Worm (Caenorhabditis elegans) whole organism, late embryonic: ENCODE measurements around the gene cpg-7.
A peak's percentile ranks its signal among the peaks of the same experiment; 100 is the strongest.

ENCODE experiments used
- C08G9.2 ChIP-seq: sonication (generic microtip); optimal IDR thresholded peaks from 2 replicates; lab custom pipeline; 2016; ENCODE audit warnings: mild to moderate bottlenecking, missing genetic modification characterization, moderate library complexity, missing compliant biosample characterization
- F13H6.1 ChIP-seq: sonication (generic microtip); optimal IDR thresholded peaks from 2 replicates; lab custom pipeline; 2016; ENCODE audit warnings: missing genetic modification characterization, missing compliant biosample characterization
- K02D7.2 ChIP-seq: sonication (generic microtip); optimal IDR thresholded peaks from 2 replicates; lab custom pipeline; 2017; ENCODE audit warnings: mild to moderate bottlenecking, missing genetic modification characterization, missing compliant biosample characterization
- T23F11.4 ChIP-seq: fragments of 200-800 bp; sonication (Bioruptor generic); optimal IDR thresholded peaks from 2 replicates; lab custom pipeline; 2018; ENCODE audit warnings: mild to moderate bottlenecking, missing genetic modification characterization, missing compliant biosample characterization
- ahr-1 ChIP-seq: sonication (generic microtip); optimal IDR thresholded peaks from 2 replicates; lab custom pipeline; 2016; ENCODE audit warnings: missing genetic modification characterization, missing compliant biosample characterization
- ama-1 ChIP-seq: fragments of 150-350 bp; optimal IDR thresholded peaks from 2 replicates; lab custom pipeline; 2014
- ceh-30 ChIP-seq: fragments of 150-350 bp; optimal IDR thresholded peaks from 2 replicates; lab custom pipeline; 2014; ENCODE audit warnings: missing biosample characterization, missing genetic modification characterization
- ceh-31 ChIP-seq: sonication (generic microtip); optimal IDR thresholded peaks from 2 replicates; lab custom pipeline; 2016; ENCODE audit warnings: missing genetic modification characterization, missing compliant biosample characterization
- ceh-34 ChIP-seq: sonication (generic microtip); optimal IDR thresholded peaks from 2 replicates; lab custom pipeline; 2016; ENCODE audit warnings: mild to moderate bottlenecking, missing genetic modification characterization, missing compliant biosample characterization
- ceh-45 ChIP-seq: fragments of 200-800 bp; sonication (Bioruptor generic); IDR thresholded peaks from 2 replicates; pipeline ENCODE4 v1.3.6; 2022; ENCODE audit warnings: missing genetic modification reagents, missing genetic modification characterization, missing compliant biosample characterization
- ceh-48 ChIP-seq: sonication (generic microtip); optimal IDR thresholded peaks from 2 replicates; lab custom pipeline; 2016; ENCODE audit warnings: missing genetic modification characterization, inconsistent platforms, missing compliant biosample characterization
- che-1 ChIP-seq: sonication (generic microtip); optimal IDR thresholded peaks from 2 replicates; lab custom pipeline; 2016; ENCODE audit warnings: mild to moderate bottlenecking, missing genetic modification characterization, missing compliant biosample characterization
- dmd-4 ChIP-seq: sonication (generic microtip); optimal IDR thresholded peaks from 2 replicates; lab custom pipeline; 2016; ENCODE audit warnings: borderline replicate concordance, missing genetic modification characterization, missing compliant biosample characterization
- dve-1 ChIP-seq: sonication (generic microtip); optimal IDR thresholded peaks from 2 replicates; lab custom pipeline; 2017; ENCODE audit warnings: antibody characterized with exemption, mild to moderate bottlenecking, missing genetic modification characterization, missing compliant biosample characterization
- elt-4 ChIP-seq: sonication (generic microtip); optimal IDR thresholded peaks from 2 replicates; lab custom pipeline; 2016; ENCODE audit warnings: missing genetic modification characterization, missing compliant biosample characterization
- ets-4 ChIP-seq: sonication (generic microtip); optimal IDR thresholded peaks from 2 replicates; lab custom pipeline; 2016; ENCODE audit warnings: missing genetic modification characterization, missing compliant biosample characterization
- eyg-1 ChIP-seq: sonication (generic microtip); optimal IDR thresholded peaks from 2 replicates; lab custom pipeline; 2016; ENCODE audit warnings: missing genotype, missing genetic modification characterization, missing compliant biosample characterization
- fax-1 ChIP-seq: sonication (generic microtip); optimal IDR thresholded peaks from 2 replicates; lab custom pipeline; 2016; ENCODE audit warnings: missing genotype, missing genetic modification characterization, missing compliant biosample characterization
- fkh-10 ChIP-seq: fragments of 150-350 bp; optimal IDR thresholded peaks from 2 replicates; lab custom pipeline; 2014; ENCODE audit warnings: missing biosample characterization, missing genetic modification reagents, missing genetic modification characterization
- fkh-6 ChIP-seq: sonication (generic microtip); optimal IDR thresholded peaks from 2 replicates; lab custom pipeline; 2016; ENCODE audit warnings: missing genetic modification characterization, missing compliant biosample characterization
- hlh-15 ChIP-seq: sonication (generic microtip); optimal IDR thresholded peaks from 2 replicates; lab custom pipeline; 2016; ENCODE audit warnings: missing genetic modification characterization, missing compliant biosample characterization
- hlh-30 ChIP-seq: sonication (generic microtip); optimal IDR thresholded peaks from 2 replicates; lab custom pipeline; 2017; ENCODE audit warnings: antibody characterized with exemption, missing genetic modification characterization, missing compliant biosample characterization; ENCODE audit not compliant: insufficient read depth
- hlh-6 ChIP-seq: sonication (generic microtip); optimal IDR thresholded peaks from 2 replicates; lab custom pipeline; 2016; ENCODE audit warnings: missing genotype, missing genetic modification characterization, missing compliant biosample characterization
- lin-11 ChIP-seq: fragments of 200-800 bp; sonication (Bioruptor generic); optimal IDR thresholded peaks from 2 replicates; lab custom pipeline; 2018; ENCODE audit warnings: mild to moderate bottlenecking, missing genetic modification characterization, missing compliant biosample characterization
- mec-3 ChIP-seq: sonication (generic microtip); optimal IDR thresholded peaks from 2 replicates; lab custom pipeline; 2016; ENCODE audit warnings: borderline replicate concordance, missing genetic modification characterization, missing compliant biosample characterization
- nhr-11 ChIP-seq: fragments of 150-350 bp; optimal IDR thresholded peaks from 2 replicates; lab custom pipeline; 2014; ENCODE audit warnings: missing biosample characterization, missing genetic modification characterization
- npax-4 ChIP-seq: sonication (generic microtip); optimal IDR thresholded peaks from 2 replicates; lab custom pipeline; 2016; ENCODE audit warnings: missing genetic modification characterization, missing compliant biosample characterization
- pag-3 ChIP-seq: sonication (generic microtip); optimal IDR thresholded peaks from 2 replicates; lab custom pipeline; 2016; ENCODE audit warnings: missing compliant biosample characterization, missing genetic modification characterization, borderline replicate concordance
- pha-4 ChIP-seq: fragments of 150-350 bp; optimal IDR thresholded peaks from 2 replicates; lab custom pipeline; 2018; ENCODE audit warnings: missing biosample characterization, missing genetic modification reagents, missing genetic modification characterization
- pqm-1 ChIP-seq: sonication (generic microtip); optimal IDR thresholded peaks from 2 replicates; lab custom pipeline; 2016; ENCODE audit warnings: missing genetic modification characterization, missing compliant biosample characterization
- sdc-2 ChIP-seq: sonication (generic microtip); optimal IDR thresholded peaks from 2 replicates; lab custom pipeline; 2016; ENCODE audit warnings: missing genotype, missing genetic modification characterization, missing compliant biosample characterization
- tbx-7 ChIP-seq: sonication (generic microtip); optimal IDR thresholded peaks from 2 replicates; lab custom pipeline; 2016; ENCODE audit warnings: missing genotype, missing genetic modification characterization, missing compliant biosample characterization
- ttx-3 ChIP-seq: sonication (generic microtip); optimal IDR thresholded peaks from 2 replicates; lab custom pipeline; 2016; ENCODE audit warnings: missing genetic modification reagents, missing genetic modification characterization, missing compliant biosample characterization
- unc-42 ChIP-seq: sonication (generic microtip); optimal IDR thresholded peaks from 2 replicates; lab custom pipeline; 2016; ENCODE audit warnings: missing genotype, missing genetic modification characterization, missing compliant biosample characterization
- unc-86 ChIP-seq: sonication (generic microtip); optimal IDR thresholded peaks from 2 replicates; lab custom pipeline; 2016; ENCODE audit warnings: missing genetic modification characterization, missing compliant biosample characterization
- zip-5 ChIP-seq: sonication (generic microtip); optimal IDR thresholded peaks from 2 replicates; lab custom pipeline; 2016; ENCODE audit warnings: missing genetic modification characterization, missing compliant biosample characterization

The cpg-7 gene

DNA sequence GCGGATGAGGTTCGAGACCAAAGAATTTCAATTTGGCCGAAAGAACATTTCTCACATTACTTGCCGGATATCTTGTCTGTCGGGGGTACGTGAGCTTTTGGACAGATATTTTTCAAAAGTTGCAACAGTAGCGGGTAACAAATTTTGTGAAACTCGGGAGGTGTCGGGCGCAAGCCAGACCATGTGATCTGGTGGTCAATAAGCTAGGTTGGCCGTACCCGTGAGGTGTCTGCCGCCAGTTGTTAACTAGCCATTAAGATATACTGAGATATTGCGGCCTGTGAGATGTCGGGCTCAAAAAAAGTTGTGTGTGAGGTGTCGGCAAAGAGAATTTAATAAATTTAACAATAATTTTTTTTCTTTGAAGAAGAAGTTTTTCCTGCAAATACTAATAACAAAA lies 9.4 kb upstream of the cpg-7 start:
- no peak for TF ChIP-seq mec-3
- TF ChIP-seq, all 69 proteins: peak for 0

DNA sequence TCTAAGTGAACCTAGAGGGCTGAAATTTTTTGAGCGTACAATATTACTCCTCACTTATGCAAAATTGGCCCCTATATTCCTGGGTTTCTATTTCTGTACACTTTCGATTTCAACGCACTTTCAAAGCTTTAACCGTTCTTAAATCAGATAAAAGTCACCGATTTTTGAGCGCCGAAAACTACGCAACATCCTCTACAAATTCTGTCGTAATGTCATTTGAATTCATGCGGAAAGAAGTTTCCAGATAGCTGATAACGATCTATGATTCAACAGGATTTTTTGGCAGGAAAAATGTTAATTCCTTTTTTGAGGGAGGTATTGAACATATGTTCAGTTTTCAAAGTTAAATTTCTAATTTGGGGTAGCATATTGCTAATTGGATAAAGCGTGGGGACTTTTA lies 3.8 kb upstream of the cpg-7 start:
- TF ChIP-seq unc-42, result no peak
- no peak for TF ChIP-seq ceh-31
- no peak for TF ChIP-seq ets-4
- TF ChIP-seq dve-1 (tag; lab: Kevin White, UChicago), result no peak
- no peak for TF ChIP-seq fkh-10 (GFP tag; lab: Kevin White, UChicago)

DNA sequence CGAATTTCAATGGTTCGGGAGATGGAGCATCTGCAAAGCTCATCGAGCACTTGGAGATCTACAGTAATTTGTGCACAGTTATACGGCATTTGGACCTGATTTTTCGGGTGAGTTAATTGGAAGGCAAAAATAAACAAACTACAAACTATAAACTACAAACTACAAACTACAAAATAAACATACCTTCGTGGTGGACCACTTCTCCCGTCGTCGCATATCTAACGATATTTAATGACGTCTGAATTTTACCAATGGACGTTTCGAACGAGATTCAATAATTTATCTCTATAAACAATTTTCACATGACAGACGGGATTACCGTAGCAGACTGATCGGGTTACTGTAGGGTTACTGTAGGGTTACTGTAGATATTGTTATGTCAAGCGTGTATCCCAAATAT lies 2.9 kb downstream of the cpg-7 start:
- TF ChIP-seq sdc-2 (no peak), ceh-45 (GFP tag; lab: Robert Waterston, UW) (no peak), ama-1 (lab: Kevin White, UChicago) (no peak), unc-86 (tag; lab: Kevin White, UChicago) (no peak), C08G9.2 (tag; lab: Kevin White, UChicago) (no peak), T23F11.4 (GFP tag; lab: Kevin White, UChicago) (no peak), pqm-1 (tag; lab: Kevin White, UChicago) (no peak), ceh-34 (tag; lab: Kevin White, UChicago) (no peak), nhr-11 (tag; lab: Kevin White, UChicago) (no peak), dmd-4 (tag; lab: Kevin White, UChicago) (no peak)

DNA sequence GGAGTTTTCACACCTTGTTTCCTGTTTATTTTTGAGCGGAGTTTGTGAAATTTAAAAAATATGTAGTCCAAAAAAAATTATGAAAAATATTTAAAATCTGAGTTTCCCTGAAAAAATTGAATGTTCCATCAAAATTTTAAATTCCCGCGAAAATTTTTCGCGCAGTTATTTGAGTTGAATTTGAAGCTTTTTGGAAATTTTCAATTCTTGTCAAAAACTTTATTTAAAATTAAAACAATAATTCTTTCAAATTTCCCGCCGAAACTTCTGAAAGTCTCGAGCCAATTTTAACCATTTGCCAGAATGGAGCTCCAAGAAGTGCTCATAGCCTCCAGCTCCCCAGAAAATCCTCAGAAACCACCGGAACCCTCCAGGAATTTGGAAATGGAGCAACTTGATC lies 4.6 kb downstream of the cpg-7 start, which contains the start of gene gur-4:
Gene gur-4, plus strand, starts transcription at position 301 of the 400 bp plus-strand sequence.
- TF ChIP-seq hlh-6, result no peak
- no peak for TF ChIP-seq mec-3
- TF ChIP-seq lin-11 (tag; lab: Kevin White, UChicago), result no peak
- no peak for TF ChIP-seq ceh-34 (tag; lab: Kevin White, UChicago)
- no peak for TF ChIP-seq npax-4 (tag; lab: Kevin White, UChicago)
- no peak for TF ChIP-seq ttx-3 (tag; lab: Kevin White, UChicago)
- no peak for TF ChIP-seq fkh-6 (tag; lab: Kevin White, UChicago)
- no peak for TF ChIP-seq dmd-4 (tag; lab: Kevin White, UChicago)
- TF ChIP-seq ceh-30 (tag; lab: Kevin White, UChicago), result no peak
- TF ChIP-seq tbx-7, result no peak
- TF ChIP-seq pqm-1 (tag; lab: Kevin White, UChicago), result no peak
- no peak for TF ChIP-seq K02D7.2 (tag; lab: Kevin White, UChicago)

DNA sequence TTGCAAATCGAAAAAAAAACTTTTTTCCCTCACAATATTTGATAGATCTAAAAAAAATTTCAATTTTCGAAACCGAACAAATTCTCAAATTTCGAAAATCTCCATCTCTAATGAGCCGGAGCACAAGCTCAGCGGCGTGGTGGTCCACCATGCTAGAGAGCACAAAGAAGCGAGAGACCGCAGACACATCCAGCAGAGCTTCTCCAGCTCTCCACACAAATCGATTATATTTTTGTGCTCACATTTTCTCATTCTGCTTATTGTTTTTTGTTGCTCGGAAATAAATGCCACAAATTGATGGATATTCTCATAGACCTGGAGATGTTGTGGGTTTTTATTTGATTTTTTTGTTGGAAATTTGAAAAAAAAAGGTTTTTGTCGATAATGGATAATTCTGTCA lies 6.9 kb downstream of the cpg-7 start:
- TF ChIP-seq pha-4 (tag; lab: Kevin White, UChicago) (no peak), tbx-7 (no peak), unc-42 (peak; percentile 1), zip-5 (no peak), hlh-30 (tag; lab: Kevin White, UChicago) (no peak), che-1 (tag; lab: Kevin White, UChicago) (no peak), ttx-3 (tag; lab: Kevin White, UChicago) (no peak), F13H6.1 (tag; lab: Kevin White, UChicago) (no peak), ceh-48 (peak; percentile 72)

DNA sequence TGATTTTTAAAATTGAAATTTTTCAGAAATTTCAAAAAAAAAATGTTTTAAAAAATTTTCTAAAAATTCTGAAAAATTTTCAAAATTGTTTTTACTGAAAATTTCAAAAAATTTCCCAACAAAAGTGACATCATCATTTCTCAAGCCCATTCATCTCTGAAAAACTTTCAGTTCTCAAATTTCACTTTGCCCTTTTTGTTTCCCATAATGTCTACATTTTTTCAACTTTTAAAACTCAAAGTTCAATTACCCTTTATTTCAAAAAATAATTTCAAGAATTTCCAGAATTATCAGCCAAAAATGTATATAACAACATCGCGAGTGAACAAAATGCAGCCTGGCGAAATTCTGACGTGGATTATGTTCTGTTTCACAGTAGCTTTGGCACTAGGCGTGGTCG lies 8.1 kb downstream of the cpg-7 start, which contains the start of gene bkip-1:
Gene bkip-1, plus strand, starts transcription at position 301 of the 400 bp plus-strand sequence.
- TF ChIP-seq elt-4 (tag; lab: Kevin White, UChicago), result no peak
- no peak for TF ChIP-seq ahr-1 (tag; lab: Kevin White, UChicago)
- no peak for TF ChIP-seq unc-42
- no peak for TF ChIP-seq F13H6.1 (tag; lab: Kevin White, UChicago)
- no peak for TF ChIP-seq hlh-15 (tag; lab: Kevin White, UChicago)
- TF ChIP-seq fax-1, result no peak
- TF ChIP-seq C08G9.2 (tag; lab: Kevin White, UChicago), result no peak
- TF ChIP-seq pag-3, result no peak
- no peak for TF ChIP-seq pqm-1 (tag; lab: Kevin White, UChicago)
- no peak for TF ChIP-seq T23F11.4 (GFP tag; lab: Kevin White, UChicago)
- no peak for TF ChIP-seq lin-11 (tag; lab: Kevin White, UChicago)
- TF ChIP-seq fkh-6 (tag; lab: Kevin White, UChicago), result no peak
- TF ChIP-seq eyg-1 (tag; lab: Kevin White, UChicago), result no peak
- no peak for TF ChIP-seq K02D7.2 (tag; lab: Kevin White, UChicago)
- TF ChIP-seq mec-3, result no peak
